Fruit fly (Drosophila melanogaster) whole organism, embryonic: Measurements from ENCODE around the gene Mo25.

Source experiments
- ATbp ChIP-seq: fragments of 200-800 bp; sonication (Bioruptor generic); optimal IDR thresholded peaks from 2 replicates; lab custom pipeline; 2017; ENCODE audit warnings: missing biosample characterization, mild to moderate bottlenecking, missing genetic modification characterization, missing genetic modification reagents
- Atf6 ChIP-seq: fragments of 200-800 bp; sonication (Bioruptor generic); IDR thresholded peaks from 2 replicates; pipeline ENCODE4 v1.3.6; 2022; ENCODE audit warnings: missing biosample characterization, missing genetic modification characterization
- B-H2 ChIP-seq: fragments of 200-800 bp; sonication (Bioruptor generic); optimal IDR thresholded peaks from 2 replicates; lab custom pipeline; 2018; ENCODE audit warnings: missing biosample characterization, mild to moderate bottlenecking, missing genetic modification characterization
- Bteb2 ChIP-seq: fragments of 200-800 bp; sonication (Bioruptor generic); optimal IDR thresholded peaks from 2 replicates; lab custom pipeline; 2016; ENCODE audit warnings: missing biosample characterization, missing genetic modification characterization
- CG10462 ChIP-seq: fragments of 200-800 bp; sonication (Bioruptor generic); optimal IDR thresholded peaks from 2 replicates; lab custom pipeline; 2016; ENCODE audit warnings: missing biosample characterization, missing genetic modification characterization
- CG11247 ChIP-seq: fragments of 200-800 bp; sonication (Bioruptor generic); IDR thresholded peaks from 2 replicates; pipeline ENCODE4 v1.3.6; 2022; ENCODE audit warnings: missing biosample characterization, missing genetic modification characterization
- CG11398 ChIP-seq: fragments of 200-800 bp; sonication (Bioruptor generic); optimal IDR thresholded peaks from 2 replicates; lab custom pipeline; 2016; ENCODE audit warnings: missing biosample characterization, missing genetic modification characterization
- CG11504 ChIP-seq: fragments of 200-800 bp; sonication (Bioruptor generic); optimal IDR thresholded peaks from 3 replicates; lab custom pipeline; 2019; ENCODE audit warnings: missing biosample characterization, mild to moderate bottlenecking, missing genetic modification characterization, moderate library complexity
- CG12659 ChIP-seq: fragments of 200-800 bp; sonication (Bioruptor generic); optimal IDR thresholded peaks from 3 replicates; lab custom pipeline; 2017; ENCODE audit warnings: mild to moderate bottlenecking, missing biosample characterization, missing genetic modification reagents, missing genetic modification characterization
- CG12769 ChIP-seq: fragments of 200-800 bp; sonication (Bioruptor generic); optimal IDR thresholded peaks from 2 replicates; lab custom pipeline; 2019; ENCODE audit warnings: missing biosample characterization, mild to moderate bottlenecking, missing genetic modification characterization, moderate library complexity
- CG13123 ChIP-seq: fragments of 200-800 bp; sonication (Bioruptor generic); optimal IDR thresholded peaks from 2 replicates; lab custom pipeline; 2016; ENCODE audit warnings: missing biosample characterization, missing genetic modification characterization
- CG1603 ChIP-seq: fragments of 200-800 bp; sonication (Bioruptor generic); optimal IDR thresholded peaks from 2 replicates; lab custom pipeline; 2019; ENCODE audit warnings: missing biosample characterization, mild to moderate bottlenecking, missing genetic modification characterization, moderate library complexity
- CG16813 ChIP-seq: fragments of 200-800 bp; sonication (Bioruptor generic); IDR thresholded peaks from 3 replicates; pipeline ENCODE4 v1.3.6; 2022; ENCODE audit warnings: missing biosample characterization, missing genetic modification characterization; ENCODE audit not compliant: partially characterized antibody
- CG17361 ChIP-seq: fragments of 200-800 bp; sonication (Bioruptor generic); IDR thresholded peaks from 3 replicates; pipeline ENCODE4 v1.3.6; 2022; ENCODE audit warnings: missing biosample characterization, missing genetic modification characterization
- CG17912 ChIP-seq: fragments of 200-800 bp; sonication (Bioruptor generic); optimal IDR thresholded peaks from 2 replicates; lab custom pipeline; 2018; ENCODE audit warnings: missing biosample characterization, mild to moderate bottlenecking, missing genetic modification characterization
- CG2116 ChIP-seq: fragments of 200-800 bp; sonication (Bioruptor generic); optimal IDR thresholded peaks from 3 replicates; lab custom pipeline; 2018; ENCODE audit warnings: missing biosample characterization, mild to moderate bottlenecking, missing genetic modification characterization
- CG5245 ChIP-seq: fragments of 200-800 bp; sonication (Bioruptor generic); optimal IDR thresholded peaks from 3 replicates; lab custom pipeline; 2016; ENCODE audit warnings: missing biosample characterization, missing genetic modification characterization
- CG6689 ChIP-seq: fragments of 200-800 bp; sonication (Bioruptor generic); IDR thresholded peaks from 2 replicates; pipeline ENCODE4 v1.3.6; 2022; ENCODE audit warnings: missing biosample characterization, missing genetic modification characterization
- CG7745 ChIP-seq: fragments of 200-800 bp; sonication (Bioruptor generic); optimal IDR thresholded peaks from 2 replicates; lab custom pipeline; 2018; ENCODE audit warnings: missing biosample characterization, mild to moderate bottlenecking, missing genetic modification characterization, moderate library complexity
- CG8281 ChIP-seq: fragments of 200-800 bp; sonication (Bioruptor generic); optimal IDR thresholded peaks from 2 replicates; lab custom pipeline; 2018; ENCODE audit warnings: missing biosample characterization, mild to moderate bottlenecking, missing genetic modification characterization, moderate library complexity
- CkIIα-i1 ChIP-seq: fragments of 200-800 bp; sonication (Bioruptor generic); IDR thresholded peaks from 2 replicates; pipeline ENCODE4 v1.3.6; 2022; ENCODE audit warnings: missing biosample characterization, missing genetic modification characterization
- D19B ChIP-seq: fragments of 200-800 bp; sonication (Bioruptor generic); optimal IDR thresholded peaks from 2 replicates; lab custom pipeline; 2017; ENCODE audit warnings: missing biosample characterization, mild to moderate bottlenecking, missing genetic modification characterization
- Doc3 ChIP-seq: fragments of 200-800 bp; sonication (Bioruptor generic); IDR thresholded peaks from 3 replicates; pipeline ENCODE4 v1.3.6; 2022; ENCODE audit warnings: missing biosample characterization, missing genetic modification characterization; ENCODE audit not compliant: partially characterized antibody
- Fer2 ChIP-seq: fragments of 200-800 bp; sonication (Bioruptor generic); optimal IDR thresholded peaks from 2 replicates; lab custom pipeline; 2018; ENCODE audit warnings: missing biosample characterization, mild to moderate bottlenecking, missing genetic modification characterization, moderate library complexity
- H2.0 ChIP-seq: fragments of 200-800 bp; sonication (Bioruptor generic); IDR thresholded peaks from 2 replicates; pipeline ENCODE4 v1.3.6; 2022; ENCODE audit warnings: missing biosample characterization, missing genetic modification characterization
- HLH54F ChIP-seq: fragments of 200-800 bp; sonication (Bioruptor generic); optimal IDR thresholded peaks from 3 replicates; lab custom pipeline; 2016; ENCODE audit warnings: missing biosample characterization, missing genetic modification characterization
- Hey ChIP-seq: fragments of 200-800 bp; sonication (Bioruptor generic); optimal IDR thresholded peaks from 3 replicates; lab custom pipeline; 2018; ENCODE audit warnings: missing biosample characterization, mild to moderate bottlenecking, missing genetic modification characterization
- Hr39 ChIP-seq: fragments of >200 bp; optimal IDR thresholded peaks from 2 replicates; lab custom pipeline; 2017
- Hr78 ChIP-seq, 2 experiments: fragments of 200-800 bp in 1 of 2; fragments of >200 bp in 1 of 2; sonication (Bioruptor generic) in 1 of 2; optimal IDR thresholded peaks; 2 replicates each; lab custom pipeline; 2017 to 2019; ENCODE audit warnings: missing biosample characterization in 2 of 2, missing genetic modification characterization in 2 of 2, mild to moderate bottlenecking in 1 of 2, moderate library complexity in 1 of 2
- Lpt ChIP-seq: fragments of >200 bp; optimal IDR thresholded peaks from 2 replicates; lab custom pipeline; 2018; ENCODE audit warnings: missing biosample characterization, missing genetic modification characterization
- Myb ChIP-seq: fragments of 200-800 bp; sonication (Bioruptor generic); optimal IDR thresholded peaks from 2 replicates; lab custom pipeline; 2016; ENCODE audit warnings: missing biosample characterization, missing genetic modification characterization
- PHDP ChIP-seq: fragments of 200-800 bp; sonication (Bioruptor generic); optimal IDR thresholded peaks from 3 replicates; lab custom pipeline; 2018; ENCODE audit warnings: missing biosample characterization, mild to moderate bottlenecking, missing genetic modification characterization, moderate library complexity
- Xrp1 ChIP-seq: fragments of 200-800 bp; sonication (Bioruptor generic); IDR thresholded peaks from 2 replicates; pipeline ENCODE4 v1.3.6; 2022; ENCODE audit warnings: missing biosample characterization, missing genetic modification characterization
- ac ChIP-seq: fragments of 200-800 bp; sonication (Bioruptor generic); optimal IDR thresholded peaks from 3 replicates; lab custom pipeline; 2017; ENCODE audit warnings: missing biosample characterization, mild to moderate bottlenecking, missing genetic modification characterization
- ap ChIP-seq: fragments of 200-800 bp; sonication (Bioruptor generic); IDR thresholded peaks from 2 replicates; pipeline ENCODE4 v1.3.6; 2022; ENCODE audit warnings: missing biosample characterization, missing genetic modification characterization
- cas ChIP-seq: fragments of 200-800 bp; sonication (Bioruptor generic); IDR thresholded peaks from 2 replicates; pipeline ENCODE4 v1.3.6; 2022; ENCODE audit warnings: missing biosample characterization, missing genetic modification characterization
- crp ChIP-seq, 2 experiments: fragments of 200-800 bp; sonication (Bioruptor generic); optimal IDR thresholded peaks; 2 replicates in 1 of 2; 3 replicates in 1 of 2; lab custom pipeline; 2017; ENCODE audit warnings: missing biosample characterization in 2 of 2, missing genetic modification characterization in 2 of 2, mild to moderate bottlenecking in 1 of 2, moderate library complexity in 1 of 2
- disco-r ChIP-seq: fragments of 200-800 bp; sonication (Bioruptor generic); optimal IDR thresholded peaks from 2 replicates; lab custom pipeline; 2016; ENCODE audit warnings: missing biosample characterization, missing genetic modification characterization
- gce ChIP-seq: fragments of 200-800 bp; sonication (Bioruptor generic); IDR thresholded peaks from 3 replicates; pipeline ENCODE4 v1.3.6; 2022; ENCODE audit warnings: missing biosample characterization, missing genetic modification characterization
- gsb-n ChIP-seq: fragments of 200-800 bp; sonication (Bioruptor generic); optimal IDR thresholded peaks from 3 replicates; lab custom pipeline; 2018; ENCODE audit warnings: missing biosample characterization, mild to moderate bottlenecking, missing genetic modification characterization
- jumu ChIP-seq: fragments of 200-800 bp; sonication (Bioruptor generic); optimal IDR thresholded peaks from 3 replicates; lab custom pipeline; 2016; ENCODE audit warnings: missing biosample characterization, missing genetic modification characterization
- ken ChIP-seq: fragments of 200-800 bp; sonication (Bioruptor generic); IDR thresholded peaks from 3 replicates; pipeline ENCODE4 v1.3.6; 2022; ENCODE audit warnings: missing biosample characterization, missing genetic modification characterization
- kni ChIP-seq: fragments of 200-800 bp; sonication (Bioruptor generic); optimal IDR thresholded peaks from 3 replicates; lab custom pipeline; 2017; ENCODE audit warnings: mild to moderate bottlenecking, missing biosample characterization, missing genetic modification reagents, missing genetic modification characterization
- org-1 ChIP-seq: fragments of 200-800 bp; sonication (Bioruptor generic); optimal IDR thresholded peaks from 2 replicates; lab custom pipeline; 2017; ENCODE audit warnings: missing biosample characterization, missing genetic modification characterization
- pb ChIP-seq: fragments of 200-800 bp; sonication (Bioruptor generic); optimal IDR thresholded peaks from 3 replicates; lab custom pipeline; 2016; ENCODE audit warnings: missing biosample characterization, missing genetic modification characterization
- pros ChIP-seq: fragments of 200-800 bp; sonication (Bioruptor generic); optimal IDR thresholded peaks from 3 replicates; lab custom pipeline; 2019; ENCODE audit warnings: missing biosample characterization, mild to moderate bottlenecking, missing genetic modification characterization, moderate library complexity
- run ChIP-seq: fragments of 200-800 bp; sonication (Bioruptor generic); optimal IDR thresholded peaks from 3 replicates; lab custom pipeline; 2018; ENCODE audit warnings: missing biosample characterization, mild to moderate bottlenecking, missing genetic modification characterization
- slp2 ChIP-seq: fragments of 200-800 bp; sonication (Bioruptor generic); optimal IDR thresholded peaks from 2 replicates; lab custom pipeline; 2016; ENCODE audit warnings: missing biosample characterization, missing genetic modification characterization
- tgo ChIP-seq: fragments of 200-800 bp; sonication (Bioruptor generic); IDR thresholded peaks from 3 replicates; pipeline ENCODE4 v1.3.6; 2022; ENCODE audit warnings: missing biosample characterization, missing genetic modification characterization
- tin ChIP-seq: fragments of 200-800 bp; sonication (Bioruptor generic); optimal IDR thresholded peaks from 3 replicates; lab custom pipeline; 2016; ENCODE audit warnings: missing biosample characterization, missing genetic modification characterization
- vvl ChIP-seq: fragments of 200-800 bp; sonication (Bioruptor generic); IDR thresholded peaks from 2 replicates; pipeline ENCODE4 v1.3.6; 2022; ENCODE audit warnings: missing biosample characterization, missing genetic modification characterization

Mo25 gene

DNA sequence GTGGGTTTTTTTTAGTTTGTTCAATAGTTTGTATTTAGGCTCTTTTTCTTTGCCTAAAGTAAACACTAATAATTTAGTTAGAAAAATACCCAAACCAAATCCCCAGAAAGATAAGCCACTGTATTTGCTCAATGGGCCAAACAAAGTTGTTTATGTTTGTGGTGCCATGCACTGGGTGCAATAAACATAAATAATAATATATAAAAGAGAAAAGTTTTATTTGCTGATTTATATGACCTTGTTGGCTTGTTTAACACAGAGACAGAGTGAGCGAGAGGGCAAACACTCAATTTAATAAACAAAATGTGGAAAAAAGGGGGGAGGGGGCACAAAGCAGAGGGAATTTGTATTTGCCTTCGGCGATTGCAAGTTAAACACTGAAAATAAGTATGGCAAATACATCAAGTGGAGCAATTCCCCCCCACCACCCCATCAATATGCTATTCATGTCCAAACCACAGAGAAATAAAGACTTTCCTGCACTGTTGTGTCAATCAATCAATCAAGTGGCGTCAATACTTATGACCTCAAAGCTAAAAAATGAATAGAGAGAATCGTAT lies 25.3 kb upstream of the Mo25 start (continued):
- TF ChIP-seq Xrp1 (GFP tag; lab: Robert Waterston, UW), result peak; percentile 73
- no peak for TF ChIP-seq D19B
- TF ChIP-seq ap, result no peak
- TF ChIP-seq CkIIα-i1 (GFP tag; lab: Robert Waterston, UW), result no peak
- no peak for TF ChIP-seq CG5245 (GFP tag; lab: Kevin White, UChicago)
- peak; percentile 86 for TF ChIP-seq ac
- no peak for TF ChIP-seq H2.0
- TF ChIP-seq slp2 (GFP tag; lab: Kevin White, UChicago), result no peak
- peak; percentile 76 for TF ChIP-seq CG7745 (tag; lab: Kevin White, UChicago)
- peak; percentile 88 for TF ChIP-seq CG8281 (tag; lab: Kevin White, UChicago)
- no peak for TF ChIP-seq CG12769 (tag; lab: Kevin White, UChicago)
- TF ChIP-seq B-H2 (GFP tag; lab: Kevin White, UChicago), result no peak
- no peak for TF ChIP-seq ken
- no peak for TF ChIP-seq HLH54F (GFP tag; lab: Kevin White, UChicago)
- TF ChIP-seq Doc3 (GFP tag; lab: Robert Waterston, UW), result no peak
- no peak for TF ChIP-seq Lpt (GFP tag; lab: Kevin White, UChicago)
- no peak for TF ChIP-seq Atf6 (GFP tag; lab: Robert Waterston, UW)
- no peak for TF ChIP-seq CG13123 (GFP tag; lab: Kevin White, UChicago)
- TF ChIP-seq pb (GFP tag; lab: Kevin White, UChicago), result no peak
- TF ChIP-seq CG1603 (tag; lab: Kevin White, UChicago), result no peak
- TF ChIP-seq tin (GFP tag; lab: Kevin White, UChicago), result no peak
- TF ChIP-seq pros, result no peak
- no peak for TF ChIP-seq Fer2 (tag; lab: Kevin White, UChicago)
- no peak for TF ChIP-seq run (tag; lab: Kevin White, UChicago)
- peak; percentile 82 for TF ChIP-seq ATbp (GFP tag; lab: Kevin White, UChicago)
- no peak for TF ChIP-seq CG6689 (GFP tag; lab: Robert Waterston, UW)
- no peak for TF ChIP-seq jumu (GFP tag; lab: Kevin White, UChicago)
- peak; percentile 31 for TF ChIP-seq CG10462 (GFP tag; lab: Kevin White, UChicago)
- no peak for TF ChIP-seq CG16813
- peak; percentile 77 for TF ChIP-seq gsb-n (tag; lab: Kevin White, UChicago)
- no peak for TF ChIP-seq Hey (tag; lab: Kevin White, UChicago)
- no peak for TF ChIP-seq CG17912 (GFP tag; lab: Kevin White, UChicago)
- TF ChIP-seq org-1 (GFP tag; lab: Kevin White, UChicago), result peak; percentile 33
- TF ChIP-seq kni (GFP tag; lab: Kevin White, UChicago), result no peak
- no peak for TF ChIP-seq CG12659 (GFP tag; lab: Kevin White, UChicago)
- TF ChIP-seq CG17361 (GFP tag; lab: Robert Waterston, UW), result peak; percentile 58; the same call in 1 of the 3 replicates
- no peak for TF ChIP-seq gce (GFP tag; lab: Robert Waterston, UW)
- no peak for TF ChIP-seq CG11247 (GFP tag; lab: Robert Waterston, UW)
- TF ChIP-seq Hr78 (GFP tag; optimal IDR thresholded peaks at IDR 0.05; lab: Kevin White, UChicago), result peak in 1 of 2 experiments; percentile 45
- TF ChIP-seq CG11504 (tag; lab: Kevin White, UChicago), result peak; percentile 30
- TF ChIP-seq disco-r (GFP tag; lab: Kevin White, UChicago), result no peak
- no peak for TF ChIP-seq crp (GFP tag; optimal IDR thresholded peaks at IDR 0.05; lab: Kevin White, UChicago)
- peak; percentile 29 for TF ChIP-seq PHDP (tag; lab: Kevin White, UChicago)
- peak; percentile 26 for TF ChIP-seq CG2116 (GFP tag; lab: Kevin White, UChicago)
- no peak for TF ChIP-seq cas (GFP tag; lab: Robert Waterston, UW)
- TF ChIP-seq tgo, result no peak
- no peak for TF ChIP-seq Bteb2 (GFP tag; lab: Kevin White, UChicago)
- no peak for TF ChIP-seq CG11398 (GFP tag; lab: Kevin White, UChicago)
- no peak for TF ChIP-seq Hr39 (lab: Kevin White, UChicago)
- no peak for TF ChIP-seq vvl (GFP tag; lab: Robert Waterston, UW)
- TF ChIP-seq Myb, result no peak
